Fruit fly (Drosophila melanogaster): ENCODE measurements around the gene CG33521.

CG33521 gene

DNA sequence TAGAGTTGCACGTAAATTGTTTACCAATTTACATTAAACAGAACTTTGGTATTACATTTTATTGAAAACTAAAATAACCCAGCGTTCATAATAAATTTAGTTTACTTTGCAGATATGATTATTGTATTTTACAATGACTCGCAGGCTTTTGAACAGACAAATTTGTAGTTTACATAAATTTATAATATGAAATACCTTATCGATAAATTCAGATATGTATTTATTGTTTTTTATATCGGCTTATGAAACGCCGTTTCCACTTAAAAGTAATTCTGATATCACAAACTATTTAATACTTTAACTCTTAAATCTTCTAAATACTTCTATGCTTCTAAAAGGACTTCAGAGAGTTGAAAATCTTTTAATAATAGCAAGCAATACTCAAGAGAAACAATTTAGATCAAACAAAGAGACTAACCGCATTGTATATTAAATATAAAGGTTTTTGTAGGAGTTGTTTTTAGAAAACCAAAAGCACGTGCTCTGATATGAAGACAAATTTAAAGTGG is 11.1 kb downstream of the CG33521 start, which contains the start of gene PIP4K:
Gene PIP4K, minus strand, starts transcription at position 196 of the 509 bp plus-strand sequence.
- no peak for TF ChIP-seq psq (optimal IDR thresholded peaks at IDR 0.05)
- no peak for TF ChIP-seq CG8478 (optimal IDR thresholded peaks at IDR 0.05)
- no peak for TF ChIP-seq Dll (optimal IDR thresholded peaks at IDR 0.05)
- TF ChIP-seq usp (GFP tag; optimal IDR thresholded peaks at IDR 0.05), result no peak
- TF ChIP-seq EcR (GFP tag; optimal IDR thresholded peaks at IDR 0.05), result no peak
- no peak for TF ChIP-seq pan (optimal IDR thresholded peaks at IDR 0.05)

DNA sequence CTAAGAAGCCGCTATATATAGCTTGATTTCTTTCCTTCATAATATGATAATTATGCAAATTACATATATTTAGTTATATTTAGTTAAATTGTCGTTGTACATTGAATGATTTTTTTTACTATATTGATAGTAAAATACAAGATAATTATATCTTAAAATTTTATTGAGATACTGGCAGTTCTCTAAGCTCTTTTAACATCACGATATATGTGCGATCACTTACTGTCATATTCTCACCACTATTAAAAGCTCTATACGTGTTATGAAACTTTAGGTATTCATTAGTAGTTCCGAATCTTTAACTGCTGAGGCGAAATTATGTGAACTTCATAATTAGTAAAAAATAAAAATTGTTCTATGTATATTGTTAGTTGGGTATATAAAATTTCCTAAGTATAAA is 13.0 kb downstream of the CG33521 start, which contains the start of gene Mitf:
Gene Mitf, plus strand, starts transcription at position 254 of the 400 bp plus-strand sequence.
- TF ChIP-seq CG8478 (optimal IDR thresholded peaks at IDR 0.05), result no peak

- TF ChIP-seq EcR (GFP tag; optimal IDR thresholded peaks at IDR 0.05), result no peak
- TF ChIP-seq pan (optimal IDR thresholded peaks at IDR 0.05), result no peak
- no peak for TF ChIP-seq CG8478 (optimal IDR thresholded peaks at IDR 0.05)
- TF ChIP-seq psq (optimal IDR thresholded peaks at IDR 0.05), result no peak
- TF ChIP-seq usp (GFP tag; optimal IDR thresholded peaks at IDR 0.05), result no peak
- no peak for TF ChIP-seq Dll (optimal IDR thresholded peaks at IDR 0.05)
Measured at dm6 chr4:1199178-1199577, 13.6 kb downstream of the CG33521 start.

DNA sequence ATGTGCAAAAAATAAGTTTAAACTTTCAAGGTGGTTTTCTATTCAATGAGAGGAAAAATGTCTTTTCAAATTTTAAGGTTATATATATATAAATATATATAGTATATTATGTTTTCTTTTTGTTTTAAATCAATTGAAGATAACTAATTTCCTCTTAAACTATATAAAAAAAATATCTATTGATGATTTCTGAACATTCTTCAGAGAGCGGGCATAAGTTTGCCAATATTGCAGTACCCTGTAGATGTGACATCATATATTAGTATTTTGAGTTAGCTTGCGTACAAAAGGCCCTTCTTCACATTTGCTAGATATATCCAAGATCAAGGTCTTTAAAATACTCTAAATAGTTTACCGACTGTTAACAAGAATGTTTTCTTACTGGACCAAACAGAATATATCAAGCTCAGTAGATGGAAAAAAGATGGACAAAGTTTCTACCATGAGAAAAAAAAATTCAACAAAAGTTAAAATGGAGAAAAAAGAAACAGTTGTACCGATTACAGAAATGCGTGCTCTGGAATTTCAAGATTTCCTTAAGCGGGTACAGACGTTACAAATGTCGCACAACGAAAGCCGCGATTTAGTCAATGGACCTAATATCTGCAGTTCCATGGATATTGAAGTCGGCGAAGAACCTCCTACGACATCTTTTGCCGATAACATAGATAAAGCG is 33.3 kb downstream of the CG33521 start:
- no peak for TF ChIP-seq CG8478 (optimal IDR thresholded peaks at IDR 0.05)
- no peak for TF ChIP-seq psq (optimal IDR thresholded peaks at IDR 0.05)
- no peak for TF ChIP-seq usp (GFP tag; optimal IDR thresholded peaks at IDR 0.05)
- TF ChIP-seq Dll (optimal IDR thresholded peaks at IDR 0.05), result no peak
- no peak for TF ChIP-seq pan (optimal IDR thresholded peaks at IDR 0.05)
- TF ChIP-seq EcR (GFP tag; optimal IDR thresholded peaks at IDR 0.05), result no peak

- no peak for TF ChIP-seq pan (optimal IDR thresholded peaks at IDR 0.05)
- TF ChIP-seq Dll (optimal IDR thresholded peaks at IDR 0.05), result no peak
- no peak for TF ChIP-seq usp (GFP tag; optimal IDR thresholded peaks at IDR 0.05)
- no peak for TF ChIP-seq EcR (GFP tag; optimal IDR thresholded peaks at IDR 0.05)
- TF ChIP-seq CG8478 (optimal IDR thresholded peaks at IDR 0.05), result no peak
- no peak for TF ChIP-seq psq (optimal IDR thresholded peaks at IDR 0.05)
Measured at dm6 chr4:1224232-1224631, 38.7 kb downstream of the CG33521 start.

DNA sequence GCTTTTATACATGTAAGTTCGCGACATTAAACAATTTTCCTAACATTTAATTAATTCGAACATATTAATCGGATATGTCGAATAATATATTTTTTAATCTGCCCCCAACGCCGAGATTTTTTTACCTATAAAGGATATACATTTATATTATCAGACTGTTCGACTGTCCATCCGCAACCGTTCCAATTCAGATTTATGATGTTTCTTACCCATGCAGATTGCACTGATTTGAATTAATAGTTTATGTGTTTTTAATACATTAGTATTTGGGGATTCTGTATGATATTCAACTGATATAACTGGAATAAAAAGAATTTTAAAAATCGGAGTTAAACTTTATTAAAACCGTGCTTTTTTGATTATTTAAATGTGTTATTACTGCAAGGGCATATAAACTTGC is 39.6 kb downstream of the CG33521 start:
- no peak for TF ChIP-seq pan (optimal IDR thresholded peaks at IDR 0.05)
- no peak for TF ChIP-seq psq (optimal IDR thresholded peaks at IDR 0.05)
- no peak for TF ChIP-seq usp (GFP tag; optimal IDR thresholded peaks at IDR 0.05)
- no peak for TF ChIP-seq CG8478 (optimal IDR thresholded peaks at IDR 0.05)
- no peak for TF ChIP-seq Dll (optimal IDR thresholded peaks at IDR 0.05)
- no peak for TF ChIP-seq EcR (GFP tag; optimal IDR thresholded peaks at IDR 0.05)

DNA sequence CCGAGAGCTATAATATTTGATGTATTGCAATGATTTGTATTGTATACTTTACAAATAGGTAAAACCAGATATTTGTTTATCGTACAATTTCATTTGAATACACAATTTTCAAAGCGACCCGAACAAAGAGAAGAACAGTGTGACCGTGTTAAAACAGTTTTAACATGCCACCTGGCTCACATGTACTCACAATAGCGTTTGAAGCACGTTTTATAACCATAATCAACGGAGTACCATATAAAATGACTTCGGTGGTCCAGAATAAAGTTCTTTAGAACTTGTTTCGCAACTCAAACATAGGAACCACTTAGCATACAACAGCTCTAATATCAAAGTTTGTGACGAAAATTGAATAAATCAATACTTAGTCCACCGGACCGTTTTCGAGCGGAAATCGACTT is 45.0 kb downstream of the CG33521 start, which contains the start of the genes Dyrk3 and Cadps:
Gene Dyrk3, minus strand, starts transcription at position 150 of the 401 bp plus-strand sequence.
Gene Cadps, plus strand, starts transcription at position 274 of the 401 bp plus-strand sequence.
- TF ChIP-seq Dll (optimal IDR thresholded peaks at IDR 0.05) (no peak), psq (optimal IDR thresholded peaks at IDR 0.05) (no peak), pan (optimal IDR thresholded peaks at IDR 0.05) (no peak), usp (GFP tag; optimal IDR thresholded peaks at IDR 0.05) (no peak), EcR (GFP tag; optimal IDR thresholded peaks at IDR 0.05) (no peak), CG8478 (optimal IDR thresholded peaks at IDR 0.05) (no peak)

dm6 chr4:1231648-1232286 is 46.2 kb downstream of the CG33521 start:
- TF ChIP-seq CG8478 (optimal IDR thresholded peaks at IDR 0.05), result no peak
- TF ChIP-seq usp (GFP tag; optimal IDR thresholded peaks at IDR 0.05), result no peak
- TF ChIP-seq psq (optimal IDR thresholded peaks at IDR 0.05), result no peak
- no peak for TF ChIP-seq pan (optimal IDR thresholded peaks at IDR 0.05)
- TF ChIP-seq Dll (optimal IDR thresholded peaks at IDR 0.05), result no peak
- TF ChIP-seq EcR (GFP tag; optimal IDR thresholded peaks at IDR 0.05), result no peak

DNA sequence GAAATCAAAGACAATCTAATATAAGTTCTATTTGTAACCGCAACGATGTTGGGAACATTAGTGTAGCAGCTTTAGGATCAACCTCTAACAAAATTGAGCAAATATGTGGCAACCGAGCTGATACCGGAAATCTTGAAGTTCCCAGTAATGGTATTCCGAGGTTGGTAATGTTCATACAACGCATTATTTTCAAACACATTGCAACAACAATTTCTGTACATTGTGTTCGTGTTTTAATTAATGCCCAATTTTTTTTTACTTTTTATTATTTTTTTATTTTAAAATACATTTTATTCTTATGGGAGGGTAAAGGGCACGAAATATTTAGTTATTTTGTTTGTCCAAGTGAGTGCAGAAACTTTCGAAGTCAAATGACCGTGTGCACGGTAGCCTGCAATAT is 47.8 kb downstream of the CG33521 start:
- TF ChIP-seq usp (GFP tag; optimal IDR thresholded peaks at IDR 0.05) (no peak), psq (optimal IDR thresholded peaks at IDR 0.05) (no peak), Dll (optimal IDR thresholded peaks at IDR 0.05) (no peak), CG8478 (optimal IDR thresholded peaks at IDR 0.05) (no peak), EcR (GFP tag; optimal IDR thresholded peaks at IDR 0.05) (no peak)

DNA sequence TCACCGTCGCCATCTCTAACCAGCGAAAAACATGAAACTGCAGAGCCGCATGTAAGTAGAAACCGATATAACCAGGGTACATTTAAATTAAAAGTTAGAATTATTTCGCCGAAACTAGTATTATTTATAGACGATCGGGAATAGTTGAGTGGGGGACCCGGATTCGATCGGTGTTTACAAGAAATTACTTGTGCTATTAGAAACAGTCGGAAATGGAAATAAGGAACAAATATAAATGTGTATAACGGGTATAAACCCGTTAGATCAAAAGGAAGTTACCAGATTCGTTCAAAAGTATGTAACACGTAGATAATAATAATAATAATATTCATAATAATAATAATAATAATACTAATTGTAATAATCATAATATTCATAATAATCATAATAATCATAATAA is 49.2 kb downstream of the CG33521 start:
- TF ChIP-seq Dll (optimal IDR thresholded peaks at IDR 0.05), result no peak
- no peak for TF ChIP-seq EcR (GFP tag; optimal IDR thresholded peaks at IDR 0.05)
- TF ChIP-seq psq (optimal IDR thresholded peaks at IDR 0.05), result no peak
- TF ChIP-seq pan (optimal IDR thresholded peaks at IDR 0.05), result no peak
- no peak for TF ChIP-seq usp (GFP tag; optimal IDR thresholded peaks at IDR 0.05)
- TF ChIP-seq CG8478 (optimal IDR thresholded peaks at IDR 0.05), result no peak

DNA sequence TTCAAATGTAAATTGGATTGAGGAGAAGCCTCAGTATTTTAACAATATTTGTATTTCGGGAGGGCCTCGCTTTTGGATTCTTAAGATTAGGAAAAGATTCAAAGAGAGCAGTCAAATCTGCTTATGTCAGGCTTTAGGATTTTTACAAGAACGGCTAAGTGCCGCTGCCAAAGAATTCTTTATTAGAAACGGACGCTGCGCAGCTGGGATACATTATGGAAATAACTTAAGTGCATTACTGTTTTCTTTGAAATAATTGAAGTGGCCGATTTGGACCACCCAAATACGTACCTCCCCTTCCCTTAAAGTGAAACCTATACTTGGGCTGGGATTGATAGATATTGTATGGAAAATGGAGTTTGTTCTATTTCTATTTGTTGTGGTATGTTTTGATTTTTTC is 52.7 kb downstream of the CG33521 start:
- TF ChIP-seq usp (GFP tag; optimal IDR thresholded peaks at IDR 0.05) (no peak), pan (optimal IDR thresholded peaks at IDR 0.05) (no peak), psq (optimal IDR thresholded peaks at IDR 0.05) (no peak), Dll (optimal IDR thresholded peaks at IDR 0.05) (no peak), EcR (GFP tag; optimal IDR thresholded peaks at IDR 0.05) (no peak), CG8478 (optimal IDR thresholded peaks at IDR 0.05) (no peak)
